Fruit fly (Drosophila melanogaster) whole organism, prepupa: ENCODE measurements around the gene CG15056.

Experiments used
- CG4318 ChIP-seq: fragments of 200-800 bp; sonication (Bioruptor generic); optimal IDR thresholded peaks from 3 replicates; lab custom pipeline; 2017; ENCODE audit warnings: missing biosample characterization, mild to moderate bottlenecking, missing genetic modification characterization
- Sox14 ChIP-seq: fragments of 200-800 bp; sonication (Bioruptor generic); optimal IDR thresholded peaks from 3 replicates; lab custom pipeline; 2016; ENCODE audit warnings: missing biosample characterization, missing genetic modification characterization

DNA sequence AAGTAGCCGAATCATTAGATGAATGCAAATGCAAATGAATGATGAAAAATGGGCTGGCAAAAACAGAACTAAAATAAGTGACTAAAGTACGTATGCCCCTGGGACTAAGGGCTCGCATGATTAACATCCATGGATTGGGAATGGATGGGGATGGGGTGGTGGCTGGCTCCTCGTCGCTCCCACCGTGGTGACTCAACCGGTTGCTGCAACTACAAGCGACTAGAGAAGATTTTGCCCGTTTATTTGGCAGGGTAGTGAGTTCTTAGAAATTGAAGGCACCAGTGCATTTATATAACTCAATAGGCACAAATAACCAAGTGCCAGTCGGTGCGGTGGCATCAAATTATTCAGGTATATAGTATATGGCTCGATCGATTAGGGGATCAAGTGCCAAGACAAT lies 28.4 kb upstream of the CG15056 start, which contains the start of gene Tsf1:
- no peak for TF ChIP-seq CG4318
- no peak for TF ChIP-seq Sox14
